Fruit fly (Drosophila melanogaster) whole organism, embryonic: ENCODE results near the gene Fkbp59.

ENCODE experiments used
- Adf1 ChIP-seq: fragments of 200-800 bp; sonication (Bioruptor generic); IDR thresholded peaks from 2 replicates; pipeline ENCODE4 v1.3.6; 2022; ENCODE audit warnings: missing biosample characterization, missing genetic modification characterization
- Bgb ChIP-seq: fragments of 200-800 bp; sonication (Bioruptor generic); IDR thresholded peaks from 2 replicates; pipeline ENCODE4 v1.3.6; 2022; ENCODE audit warnings: missing biosample characterization, missing genetic modification characterization; ENCODE audit not compliant: partially characterized antibody
- BtbVII ChIP-seq: fragments of 200-800 bp; sonication (Bioruptor generic); optimal IDR thresholded peaks from 3 replicates; lab custom pipeline; 2017; ENCODE audit warnings: missing biosample characterization, mild to moderate bottlenecking, missing genetic modification characterization
- CG1024 ChIP-seq: fragments of 200-800 bp; sonication (Bioruptor generic); IDR thresholded peaks from 2 replicates; pipeline ENCODE4 v1.3.6; 2022; ENCODE audit warnings: missing biosample characterization, missing genetic modification characterization
- CG10274 ChIP-seq: fragments of 200-800 bp; sonication (Bioruptor generic); optimal IDR thresholded peaks from 3 replicates; lab custom pipeline; 2017; ENCODE audit warnings: missing biosample characterization, mild to moderate bottlenecking, missing genetic modification characterization
- CG10321 ChIP-seq: fragments of 200-800 bp; sonication (Bioruptor generic); IDR thresholded peaks from 2 replicates; pipeline ENCODE4 v1.3.6; 2022; ENCODE audit warnings: missing biosample characterization, missing genetic modification characterization
- CG10431 ChIP-seq: fragments of 200-800 bp; sonication (Bioruptor generic); optimal IDR thresholded peaks from 3 replicates; lab custom pipeline; 2018; ENCODE audit warnings: missing biosample characterization, mild to moderate bottlenecking, missing genetic modification characterization
- CG10565 ChIP-seq: fragments of 200-800 bp; sonication (Bioruptor generic); optimal IDR thresholded peaks from 3 replicates; lab custom pipeline; 2016; ENCODE audit warnings: missing biosample characterization, mild to moderate bottlenecking, missing genetic modification characterization
- CG10959 ChIP-seq: fragments of 200-800 bp; sonication (Bioruptor generic); IDR thresholded peaks from 2 replicates; pipeline ENCODE4 v1.3.6; 2022; ENCODE audit warnings: missing biosample characterization, missing genetic modification characterization
- CG11398 ChIP-seq: fragments of 200-800 bp; sonication (Bioruptor generic); optimal IDR thresholded peaks from 2 replicates; lab custom pipeline; 2016; ENCODE audit warnings: missing biosample characterization, missing genetic modification characterization
- CG12219 ChIP-seq: fragments of 200-800 bp; sonication (Bioruptor generic); optimal IDR thresholded peaks from 3 replicates; lab custom pipeline; 2018; ENCODE audit warnings: missing biosample characterization, mild to moderate bottlenecking, missing genetic modification characterization
- CG12236 ChIP-seq: fragments of 200-800 bp; sonication (Bioruptor generic); optimal IDR thresholded peaks from 2 replicates; lab custom pipeline; 2016; ENCODE audit warnings: missing biosample characterization, missing genetic modification characterization
- CG13123 ChIP-seq: fragments of 200-800 bp; sonication (Bioruptor generic); optimal IDR thresholded peaks from 2 replicates; lab custom pipeline; 2016; ENCODE audit warnings: missing biosample characterization, missing genetic modification characterization
- CG13624 ChIP-seq: fragments of 200-800 bp; sonication (Bioruptor generic); optimal IDR thresholded peaks from 2 replicates; lab custom pipeline; 2016; ENCODE audit warnings: missing biosample characterization, missing genetic modification characterization
- CG15696 ChIP-seq: fragments of 200-800 bp; sonication (Bioruptor generic); optimal IDR thresholded peaks from 2 replicates; lab custom pipeline; 2019; ENCODE audit warnings: missing biosample characterization, mild to moderate bottlenecking, missing genetic modification characterization, moderate library complexity
- CG1602 ChIP-seq: fragments of 200-800 bp; sonication (Bioruptor generic); optimal IDR thresholded peaks from 3 replicates; lab custom pipeline; 2016; ENCODE audit warnings: missing biosample characterization, missing genetic modification characterization
- CG17568 ChIP-seq: fragments of 200-800 bp; sonication (Bioruptor generic); optimal IDR thresholded peaks from 2 replicates; lab custom pipeline; 2018; ENCODE audit warnings: missing biosample characterization, mild to moderate bottlenecking, missing genetic modification characterization, moderate library complexity
- CG2199 ChIP-seq: fragments of 200-800 bp; sonication (Bioruptor generic); IDR thresholded peaks from 3 replicates; pipeline ENCODE4 v1.3.6; 2022; ENCODE audit warnings: missing biosample characterization, missing genetic modification characterization
- CG30020 ChIP-seq: fragments of 200-800 bp; optimal IDR thresholded peaks from 2 replicates; lab custom pipeline; 2019; ENCODE audit warnings: missing biosample characterization, mild to moderate bottlenecking, missing genetic modification characterization, moderate library complexity
- CG3726 ChIP-seq: fragments of 200-800 bp; sonication (Bioruptor generic); IDR thresholded peaks from 3 replicates; pipeline ENCODE4, ENCODE4 v1.3.6; 2022; ENCODE audit warnings: missing biosample characterization, missing genetic modification characterization
- CG3995 ChIP-seq: fragments of 200-800 bp; sonication (Bioruptor generic); optimal IDR thresholded peaks from 3 replicates; lab custom pipeline; 2016; ENCODE audit warnings: missing biosample characterization, missing genetic modification characterization
- CG4617 ChIP-seq: fragments of 200-800 bp; sonication (Bioruptor generic); optimal IDR thresholded peaks from 3 replicates; lab custom pipeline; 2016; ENCODE audit warnings: missing biosample characterization, missing genetic modification characterization, borderline replicate concordance
- CG6175 ChIP-seq: fragments of 200-800 bp; sonication (Bioruptor generic); IDR thresholded peaks from 3 replicates; pipeline ENCODE4 v1.3.6; 2022; ENCODE audit warnings: missing biosample characterization, missing genetic modification characterization
- CG6854 ChIP-seq: fragments of 200-800 bp; sonication (Bioruptor generic); optimal IDR thresholded peaks from 3 replicates; lab custom pipeline; 2017; ENCODE audit warnings: missing biosample characterization, mild to moderate bottlenecking, missing genetic modification characterization
- CG7786 ChIP-seq: fragments of 200-800 bp; sonication (Bioruptor generic); optimal IDR thresholded peaks from 2 replicates; lab custom pipeline; 2016; ENCODE audit warnings: missing biosample characterization, missing genetic modification characterization
- CG7987 ChIP-seq: fragments of 200-800 bp; sonication (Bioruptor generic); optimal IDR thresholded peaks from 2 replicates; lab custom pipeline; 2018; ENCODE audit warnings: missing biosample characterization, mild to moderate bottlenecking, missing genetic modification characterization, moderate library complexity
- CG8388 ChIP-seq: fragments of 200-800 bp; sonication (Bioruptor generic); optimal IDR thresholded peaks from 2 replicates; lab custom pipeline; 2019; ENCODE audit warnings: missing biosample characterization, mild to moderate bottlenecking, missing genetic modification characterization, moderate library complexity
- CG9876 ChIP-seq: fragments of 200-800 bp; sonication (Bioruptor generic); optimal IDR thresholded peaks from 2 replicates; lab custom pipeline; 2016; ENCODE audit warnings: missing biosample characterization, missing genetic modification characterization
- CHES-1-like ChIP-seq: fragments of 200-800 bp; sonication (Bioruptor generic); optimal IDR thresholded peaks from 2 replicates; lab custom pipeline; 2016; ENCODE audit warnings: missing biosample characterization, missing genetic modification characterization
- Dad ChIP-seq: fragments of 200-800 bp; sonication (Bioruptor generic); optimal IDR thresholded peaks from 3 replicates; lab custom pipeline; 2016; ENCODE audit warnings: missing biosample characterization, missing genetic modification characterization
- Dfd ChIP-seq, 2 experiments: fragments of >200 bp; optimal IDR thresholded peaks; 2 replicates each; lab custom pipeline; 2017; ENCODE audit warnings: missing biosample characterization in 2 of 2, missing genetic modification characterization in 2 of 2
- Eip74EF ChIP-seq, 2 experiments: fragments of 200-800 bp in 1 of 2; fragments of >200 bp in 1 of 2; sonication (Bioruptor generic) in 1 of 2; optimal IDR thresholded peaks; 2 replicates each; lab custom pipeline; 2017 to 2019; ENCODE audit warnings: missing biosample characterization in 2 of 2, missing genetic modification characterization in 2 of 2, mild to moderate bottlenecking in 1 of 2, moderate library complexity in 1 of 2
- Kr ChIP-seq: fragments of 200-800 bp; sonication (Bioruptor generic); optimal IDR thresholded peaks from 2 replicates; lab custom pipeline; 2017; ENCODE audit warnings: missing biosample characterization, mild to moderate bottlenecking, missing genetic modification characterization
- Nf-YC ChIP-seq: fragments of 200-800 bp; optimal IDR thresholded peaks from 3 replicates; lab custom pipeline; 2019; ENCODE audit warnings: missing biosample characterization, mild to moderate bottlenecking, missing genetic modification characterization, moderate library complexity
- Side ChIP-seq: fragments of 200-800 bp; sonication (Bioruptor generic); optimal IDR thresholded peaks from 2 replicates; lab custom pipeline; 2016; ENCODE audit warnings: missing biosample characterization, missing genetic modification characterization
- Ssrp ChIP-seq: fragments of 200-800 bp; sonication (Bioruptor generic); optimal IDR thresholded peaks from 2 replicates; lab custom pipeline; 2018; ENCODE audit warnings: missing biosample characterization, mild to moderate bottlenecking, missing genetic modification characterization, moderate library complexity
- Trl ChIP-seq, 3 experiments: fragments of >200 bp in 2 of 3; fragments of 200-800 bp in 1 of 3; sonication (Bioruptor generic) in 1 of 3; optimal IDR thresholded peaks; 2 replicates in 1 of 3; 3 replicates in 2 of 3; lab custom pipeline; 2016 to 2017; ENCODE audit warnings: missing biosample characterization in 1 of 3, missing genetic modification characterization in 1 of 3
- caup ChIP-seq: fragments of 200-800 bp; sonication (Bioruptor generic); optimal IDR thresholded peaks from 3 replicates; lab custom pipeline; 2017; ENCODE audit warnings: missing biosample characterization, mild to moderate bottlenecking, missing genetic modification characterization, moderate library complexity; ENCODE audit not compliant: severe bottlenecking
- corto ChIP-seq: fragments of 200-800 bp; sonication (Bioruptor generic); optimal IDR thresholded peaks from 2 replicates; lab custom pipeline; 2016; ENCODE audit warnings: missing biosample characterization, mild to moderate bottlenecking, missing genetic modification characterization, moderate library complexity
- dmrt11E ChIP-seq: fragments of 200-800 bp; sonication (Bioruptor generic); optimal IDR thresholded peaks from 3 replicates; lab custom pipeline; 2018; ENCODE audit warnings: missing biosample characterization, mild to moderate bottlenecking, missing genetic modification characterization, moderate library complexity
- gem ChIP-seq: fragments of 200-800 bp; sonication (Bioruptor generic); optimal IDR thresholded peaks from 2 replicates; lab custom pipeline; 2019; ENCODE audit warnings: missing biosample characterization, mild to moderate bottlenecking, missing genetic modification characterization, moderate library complexity
- gsb-n ChIP-seq: fragments of 200-800 bp; sonication (Bioruptor generic); optimal IDR thresholded peaks from 3 replicates; lab custom pipeline; 2018; ENCODE audit warnings: missing biosample characterization, mild to moderate bottlenecking, missing genetic modification characterization
- ken ChIP-seq: fragments of 200-800 bp; sonication (Bioruptor generic); IDR thresholded peaks from 3 replicates; pipeline ENCODE4 v1.3.6; 2022; ENCODE audit warnings: missing biosample characterization, missing genetic modification characterization
- mirr ChIP-seq: fragments of 200-800 bp; sonication (Bioruptor generic); optimal IDR thresholded peaks from 3 replicates; lab custom pipeline; 2018; ENCODE audit warnings: missing biosample characterization, mild to moderate bottlenecking, missing genetic modification characterization
- onecut ChIP-seq: fragments of 200-800 bp; sonication (Bioruptor generic); IDR thresholded peaks from 2 replicates; pipeline ENCODE4 v1.3.6; 2022; ENCODE audit warnings: missing biosample characterization, missing genetic modification characterization
- schlank ChIP-seq: fragments of 200-800 bp; sonication (Bioruptor generic); optimal IDR thresholded peaks from 2 replicates; lab custom pipeline; 2018; ENCODE audit warnings: missing biosample characterization, mild to moderate bottlenecking, missing genetic modification characterization
- so ChIP-seq: fragments of 200-800 bp; sonication (Bioruptor generic); IDR thresholded peaks from 3 replicates; pipeline ENCODE4 v1.3.6; 2022; ENCODE audit warnings: missing biosample characterization, missing genetic modification characterization
- sug ChIP-seq: fragments of 200-800 bp; optimal IDR thresholded peaks from 2 replicates; lab custom pipeline; 2019; ENCODE audit warnings: missing biosample characterization, mild to moderate bottlenecking, missing genetic modification characterization, moderate library complexity
- trh ChIP-seq: fragments of 200-800 bp; sonication (Bioruptor generic); optimal IDR thresholded peaks from 2 replicates; lab custom pipeline; 2016; ENCODE audit warnings: missing biosample characterization, missing genetic modification characterization
- unpg ChIP-seq: fragments of 200-800 bp; sonication (Bioruptor generic); optimal IDR thresholded peaks from 3 replicates; lab custom pipeline; 2018; ENCODE audit warnings: missing biosample characterization, mild to moderate bottlenecking, missing genetic modification characterization, moderate library complexity
- vvl ChIP-seq: fragments of 200-800 bp; sonication (Bioruptor generic); IDR thresholded peaks from 2 replicates; pipeline ENCODE4 v1.3.6; 2022; ENCODE audit warnings: missing biosample characterization, missing genetic modification characterization

Gene Fkbp59

dm6 chr2L:9887856-9888269, at the start of gene Fkbp59 (continued):
- no peak for TF ChIP-seq CG30020 (tag; lab: Kevin White, UChicago)
- TF ChIP-seq CG3995 (GFP tag; lab: Kevin White, UChicago) = no peak
- no peak for TF ChIP-seq CG10565 (GFP tag; lab: Kevin White, UChicago)
- no peak for TF ChIP-seq Ssrp (tag; lab: Kevin White, UChicago)
- TF ChIP-seq CG17568 (GFP tag; lab: Kevin White, UChicago) = no peak
- TF ChIP-seq gsb-n (tag; lab: Kevin White, UChicago) = no peak
- no peak for TF ChIP-seq trh (GFP tag; lab: Kevin White, UChicago)
- no peak for TF ChIP-seq CG9876
- no peak for TF ChIP-seq unpg (GFP tag; lab: Kevin White, UChicago)
- TF ChIP-seq CG3726 (GFP tag; lab: Robert Waterston, UW) = no peak
- no peak for TF ChIP-seq CG6175 (GFP tag; lab: Robert Waterston, UW)
- TF ChIP-seq CG1602 = no peak
- no peak for TF ChIP-seq Dfd (GFP tag; optimal IDR thresholded peaks at IDR 0.05; lab: Kevin White, UChicago)
- no peak for TF ChIP-seq CG8388 (GFP tag; lab: Kevin White, UChicago)
- no peak for TF ChIP-seq CG1024
- TF ChIP-seq Bgb (GFP tag; lab: Robert Waterston, UW) = peak; percentile 97
- no peak for TF ChIP-seq CG2199 (GFP tag; lab: Robert Waterston, UW)
- no peak for TF ChIP-seq sug (tag; lab: Kevin White, UChicago)
- no peak for TF ChIP-seq CG13624 (GFP tag; lab: Kevin White, UChicago)
- TF ChIP-seq dmrt11E (tag; lab: Kevin White, UChicago) = no peak
- no peak for TF ChIP-seq gem (tag; lab: Kevin White, UChicago)
- no peak for TF ChIP-seq Adf1
- TF ChIP-seq CG10431 (GFP tag; lab: Kevin White, UChicago) = no peak
- TF ChIP-seq onecut (GFP tag; lab: Robert Waterston, UW) = peak; percentile 96
- no peak for TF ChIP-seq ken
- TF ChIP-seq BtbVII = no peak
- no peak for TF ChIP-seq corto (GFP tag; lab: Kevin White, UChicago)
- TF ChIP-seq Dad (GFP tag; lab: Kevin White, UChicago) = no peak
- TF ChIP-seq CG6854 = no peak
- no peak for TF ChIP-seq CG12236 (GFP tag; lab: Kevin White, UChicago)
- no peak for TF ChIP-seq CG12219 (GFP tag; lab: Kevin White, UChicago)
- TF ChIP-seq CHES-1-like = no peak
- no peak for TF ChIP-seq schlank (tag; lab: Kevin White, UChicago)
- no peak for TF ChIP-seq CG10274 (GFP tag; lab: Kevin White, UChicago)
- TF ChIP-seq CG11398 = no peak
- no peak for TF ChIP-seq CG7786
- TF ChIP-seq so (GFP tag; lab: Robert Waterston, UW) = no peak
- no peak for TF ChIP-seq CG13123 (GFP tag; lab: Kevin White, UChicago)
- no peak for TF ChIP-seq CG15696 (tag; lab: Kevin White, UChicago)
- no peak for TF ChIP-seq CG10321
- no peak for TF ChIP-seq Trl (optimal IDR thresholded peaks at IDR 0.05; lab: Kevin White, UChicago)
- no peak for TF ChIP-seq Trl (GFP tag; optimal IDR thresholded peaks at IDR 0.05; lab: Kevin White, UChicago)
- no peak for TF ChIP-seq CG10959 (GFP tag; lab: Robert Waterston, UW)
- TF ChIP-seq caup (GFP tag; lab: Kevin White, UChicago) = no peak
- TF ChIP-seq mirr (GFP tag; lab: Kevin White, UChicago) = no peak
- TF ChIP-seq CG4617 = peak; percentile 22
- 0 out of 2 replicates have a peak, but pooled peaks have one; percentile 45 for TF ChIP-seq vvl (GFP tag; lab: Robert Waterston, UW)
- TF ChIP-seq Eip74EF (GFP tag; optimal IDR thresholded peaks at IDR 0.05; lab: Kevin White, UChicago) = no peak
- no peak for TF ChIP-seq Kr (GFP tag; lab: Kevin White, UChicago)
- no peak for TF ChIP-seq CG7987 (GFP tag; lab: Kevin White, UChicago)
- TF ChIP-seq Side (GFP tag; lab: Kevin White, UChicago) = no peak
- TF ChIP-seq Nf-YC (tag; lab: Kevin White, UChicago) = no peak
